Worm (Caenorhabditis elegans): ENCODE data around the gene F44E2.3.

The F44E2.3 gene

DNA sequence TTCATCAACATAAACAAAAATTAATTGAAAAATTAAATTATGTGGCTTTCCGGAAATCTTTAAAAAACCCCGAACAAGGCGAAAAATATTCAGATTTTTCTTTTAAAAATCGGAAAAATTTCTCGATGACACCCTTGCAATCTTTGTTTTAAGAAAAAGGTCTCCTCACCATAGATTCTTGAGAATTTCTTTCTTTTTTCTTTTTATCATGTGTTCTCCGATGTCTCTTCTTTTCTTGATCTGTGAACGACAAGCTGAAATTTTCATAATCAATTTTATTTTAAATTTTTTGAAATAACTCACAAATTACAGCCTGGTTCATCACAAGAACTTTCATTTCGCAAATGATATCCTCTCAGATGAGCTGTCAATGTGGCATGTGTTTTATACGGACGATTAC is 37.9 kb downstream of the F44E2.3 start, which contains the start of the genes zfp-1 and F54F2.14:
Gene zfp-1 (plus strand): TSS at position 301 of the 400 bp plus-strand sequence.
Gene F54F2.14 (plus strand): TSS at position 312 of the 400 bp plus-strand sequence.
- TF ChIP-seq ama-1 (optimal IDR thresholded peaks at IDR 0.05) = no peak
- no peak for TF ChIP-seq aly-2 (tag; optimal IDR thresholded peaks at IDR 0.05)
- no peak for TF ChIP-seq lin-15B (tag; optimal IDR thresholded peaks at IDR 0.05)
- TF ChIP-seq nhr-25 (tag; optimal IDR thresholded peaks at IDR 0.05) = no peak
- TF ChIP-seq mdl-1 (tag; optimal IDR thresholded peaks at IDR 0.05) = no peak

DNA sequence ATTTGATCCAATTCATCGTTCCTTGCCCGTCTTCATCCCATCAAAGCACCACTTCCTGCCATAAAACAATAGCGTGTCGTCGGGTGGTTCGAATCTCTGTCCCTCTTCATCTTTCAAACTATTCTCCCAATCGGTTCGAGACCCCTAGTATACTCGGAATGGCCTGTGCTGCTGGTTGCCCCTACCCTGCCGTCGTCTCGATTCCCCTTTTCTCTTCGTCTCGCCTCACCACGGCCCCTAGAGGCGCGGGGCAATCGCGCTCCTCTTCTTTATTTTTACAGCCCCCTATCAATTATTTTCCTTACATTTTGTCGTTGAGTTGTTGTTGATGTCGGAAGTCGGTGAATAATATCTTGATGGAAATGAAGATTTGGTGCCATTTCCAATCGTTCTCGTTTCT is 40.4 kb downstream of the F44E2.3 start:
- TF ChIP-seq R02D3.7 (tag; optimal IDR thresholded peaks at IDR 0.05) = no peak
- no peak for TF ChIP-seq nhr-67 (tag; optimal IDR thresholded peaks at IDR 0.05)
- TF ChIP-seq zag-1 (tag; optimal IDR thresholded peaks at IDR 0.05) = no peak
- TF ChIP-seq ceh-28 (tag; optimal IDR thresholded peaks at IDR 0.05) = no peak
- no peak for TF ChIP-seq daf-12 (tag; optimal IDR thresholded peaks at IDR 0.05)
- no peak for TF ChIP-seq elt-1 (tag; optimal IDR thresholded peaks at IDR 0.05)
- no peak for TF ChIP-seq elt-2 (tag; optimal IDR thresholded peaks at IDR 0.05)
- no peak for TF ChIP-seq eor-1 (tag; optimal IDR thresholded peaks at IDR 0.05)
- TF ChIP-seq nhr-77 (tag; optimal IDR thresholded peaks at IDR 0.05) = no peak
- TF ChIP-seq nhr-43 (tag; optimal IDR thresholded peaks at IDR 0.05; ENCODE audit: poor library complexity, severe bottlenecking) = no peak
- no peak for TF ChIP-seq ceh-16 (tag; optimal IDR thresholded peaks at IDR 0.05)
- no peak for TF ChIP-seq ceh-9 (tag; optimal IDR thresholded peaks at IDR 0.05)
- TF ChIP-seq nhr-76 (tag; optimal IDR thresholded peaks at IDR 0.05) = no peak
- no peak for TF ChIP-seq mdl-1 (tag; optimal IDR thresholded peaks at IDR 0.05)
- TF ChIP-seq nhr-23 (tag; optimal IDR thresholded peaks at IDR 0.05) = no peak
- no peak for TF ChIP-seq unc-39 (tag; optimal IDR thresholded peaks at IDR 0.05)
- no peak for TF ChIP-seq mml-1 (tag; optimal IDR thresholded peaks at IDR 0.05)
- no peak for TF ChIP-seq jun-1 (tag; optimal IDR thresholded peaks at IDR 0.05)
- TF ChIP-seq nhr-25 (tag; optimal IDR thresholded peaks at IDR 0.05) = no peak
- TF ChIP-seq nhr-11 (tag; optimal IDR thresholded peaks at IDR 0.05) = no peak
- no peak for TF ChIP-seq ama-1 (optimal IDR thresholded peaks at IDR 0.05)
- TF ChIP-seq pha-4 (tag; optimal IDR thresholded peaks at IDR 0.05) = no peak
- TF ChIP-seq nhr-28 (tag; optimal IDR thresholded peaks at IDR 0.05) = no peak
- peak; percentile 17 for TF ChIP-seq lin-15B (tag; optimal IDR thresholded peaks at IDR 0.05)
- no peak for TF ChIP-seq nhr-12 (tag; optimal IDR thresholded peaks at IDR 0.05)
- TF ChIP-seq lin-39 (tag; optimal IDR thresholded peaks at IDR 0.05) = peak; percentile 73
- TF ChIP-seq nfya-1 (tag; optimal IDR thresholded peaks at IDR 0.05; ENCODE audit: insufficient read depth) = peak; percentile 25
- TF ChIP-seq tbx-2 (tag; optimal IDR thresholded peaks at IDR 0.05) = no peak
- no peak for TF ChIP-seq ztf-11 (tag; optimal IDR thresholded peaks at IDR 0.05)
- TF ChIP-seq ZK546.5 (tag; optimal IDR thresholded peaks at IDR 0.05) = no peak
- no peak for TF ChIP-seq fos-1 (tag; optimal IDR thresholded peaks at IDR 0.05)
- TF ChIP-seq hmg-11 (tag; optimal IDR thresholded peaks at IDR 0.05) = peak; percentile 40
- no peak for TF ChIP-seq snpc-4 (tag; optimal IDR thresholded peaks at IDR 0.05)
- peak; percentile 32 for TF ChIP-seq egl-5 (tag; optimal IDR thresholded peaks at IDR 0.05)

DNA sequence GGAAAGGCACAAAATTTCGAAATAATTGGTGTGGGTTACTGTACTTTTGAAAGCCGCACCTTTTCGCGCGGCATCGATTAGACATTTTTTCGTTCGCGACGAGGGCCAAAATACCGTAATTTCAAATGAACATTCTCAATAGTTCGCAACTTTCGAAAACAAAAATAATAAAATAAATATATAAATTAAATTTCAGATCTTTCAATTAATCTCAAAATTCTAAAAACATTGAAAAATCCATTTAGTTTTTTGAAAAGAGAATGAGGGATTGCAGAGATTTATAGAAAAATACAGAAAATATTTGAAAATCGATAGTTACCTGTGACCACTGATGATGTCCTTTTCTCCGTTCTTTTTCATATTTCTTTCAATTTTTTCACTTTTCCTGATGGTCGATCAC is 43.0 kb downstream of the F44E2.3 start, which contains the start of gene K02D10.8:
Gene K02D10.8 (plus strand): TSS at position 301 of the 400 bp plus-strand sequence.
- TF ChIP-seq egl-5 (tag; optimal IDR thresholded peaks at IDR 0.05) (no peak), snpc-4 (tag; optimal IDR thresholded peaks at IDR 0.05) (no peak), jun-1 (tag; optimal IDR thresholded peaks at IDR 0.05) (no peak), lin-15B (tag; optimal IDR thresholded peaks at IDR 0.05) (no peak), fkh-2 (tag; optimal IDR thresholded peaks at IDR 0.05) (no peak), ztf-11 (tag; optimal IDR thresholded peaks at IDR 0.05) (no peak), unc-39 (tag; optimal IDR thresholded peaks at IDR 0.05) (no peak), skn-1 (tag; optimal IDR thresholded peaks at IDR 0.05) (no peak), aly-2 (tag; optimal IDR thresholded peaks at IDR 0.05) (no peak), egl-27 (tag; optimal IDR thresholded peaks at IDR 0.05) (no peak), mml-1 (tag; optimal IDR thresholded peaks at IDR 0.05) (no peak), ceh-28 (tag; optimal IDR thresholded peaks at IDR 0.05) (no peak), ZK546.5 (tag; optimal IDR thresholded peaks at IDR 0.05) (no peak), daf-12 (tag; optimal IDR thresholded peaks at IDR 0.05) (no peak), nhr-23 (tag; optimal IDR thresholded peaks at IDR 0.05) (no peak), elt-3 (tag; optimal IDR thresholded peaks at IDR 0.05) (no peak)

All from whole organism, L3 larva.